Fruit fly (Drosophila melanogaster): ENCODE measurements around the gene sad.

sad gene

dm6 chr3R:11877162-11877561 lies at the start of gene sad:
TSS of gene sad (plus strand) at chr3R:11877235.
- TF ChIP-seq pan (optimal IDR thresholded peaks at IDR 0.05) (no peak), usp (GFP tag; optimal IDR thresholded peaks at IDR 0.05) (no peak), psq (optimal IDR thresholded peaks at IDR 0.05) (no peak), CG8478 (optimal IDR thresholded peaks at IDR 0.05) (no peak), Dll (optimal IDR thresholded peaks at IDR 0.05) (no peak), EcR (GFP tag; optimal IDR thresholded peaks at IDR 0.05) (no peak)

dm6 chr3R:11830757-11831586 lies 46.1 kb upstream of the sad start:
- TF ChIP-seq usp (GFP tag; optimal IDR thresholded peaks at IDR 0.05) (no peak), pan (optimal IDR thresholded peaks at IDR 0.05) (no peak), Dll (optimal IDR thresholded peaks at IDR 0.05) (no peak)

- TF ChIP-seq EcR (GFP tag; optimal IDR thresholded peaks at IDR 0.05) (no peak), Dll (optimal IDR thresholded peaks at IDR 0.05) (no peak), usp (GFP tag; optimal IDR thresholded peaks at IDR 0.05) (no peak), psq (optimal IDR thresholded peaks at IDR 0.05) (no peak), CG8478 (optimal IDR thresholded peaks at IDR 0.05) (no peak), pan (optimal IDR thresholded peaks at IDR 0.05) (no peak)
Observed at dm6 chr3R:11833406-11833805, 43.6 kb upstream of the sad start.

dm6 chr3R:11847379-11847778 lies 29.7 kb upstream of the sad start:
- no peak for TF ChIP-seq psq (optimal IDR thresholded peaks at IDR 0.05)
- no peak for TF ChIP-seq CG8478 (optimal IDR thresholded peaks at IDR 0.05)
- no peak for TF ChIP-seq Dll (optimal IDR thresholded peaks at IDR 0.05)
- TF ChIP-seq pan (optimal IDR thresholded peaks at IDR 0.05): no peak
- TF ChIP-seq EcR (GFP tag; optimal IDR thresholded peaks at IDR 0.05): no peak
- no peak for TF ChIP-seq usp (GFP tag; optimal IDR thresholded peaks at IDR 0.05)

dm6 chr3R:11849378-11850249 lies 27.4 kb upstream of the sad start:
- no peak for TF ChIP-seq Dll (optimal IDR thresholded peaks at IDR 0.05)
- TF ChIP-seq psq (optimal IDR thresholded peaks at IDR 0.05): no peak

- no peak for TF ChIP-seq CG8478 (optimal IDR thresholded peaks at IDR 0.05)
- TF ChIP-seq EcR (GFP tag; optimal IDR thresholded peaks at IDR 0.05): peak in 1 of 2 experiments; percentile 86
- TF ChIP-seq usp (GFP tag; optimal IDR thresholded peaks at IDR 0.05): no peak
- no peak for TF ChIP-seq pan (optimal IDR thresholded peaks at IDR 0.05)
- no peak for TF ChIP-seq Dll (optimal IDR thresholded peaks at IDR 0.05)
- no peak for TF ChIP-seq psq (optimal IDR thresholded peaks at IDR 0.05)
Observed at dm6 chr3R:11850917-11851897, 25.8 kb upstream of the sad start.

- TF ChIP-seq usp (GFP tag; optimal IDR thresholded peaks at IDR 0.05) (no peak), CG8478 (optimal IDR thresholded peaks at IDR 0.05) (no peak), Dll (optimal IDR thresholded peaks at IDR 0.05) (no peak), EcR (GFP tag; optimal IDR thresholded peaks at IDR 0.05) (no peak), psq (optimal IDR thresholded peaks at IDR 0.05) (no peak), pan (optimal IDR thresholded peaks at IDR 0.05) (no peak)
Observed at dm6 chr3R:11851939-11852338, 25.1 kb upstream of the sad start.

- no peak for TF ChIP-seq usp (GFP tag; optimal IDR thresholded peaks at IDR 0.05)
- no peak for TF ChIP-seq Dll (optimal IDR thresholded peaks at IDR 0.05)
- no peak for TF ChIP-seq EcR (GFP tag; optimal IDR thresholded peaks at IDR 0.05)
- TF ChIP-seq psq (optimal IDR thresholded peaks at IDR 0.05): no peak
- TF ChIP-seq pan (optimal IDR thresholded peaks at IDR 0.05): no peak
- no peak for TF ChIP-seq CG8478 (optimal IDR thresholded peaks at IDR 0.05)
Observed at dm6 chr3R:11855156-11855555, 21.9 kb upstream of the sad start.

- TF ChIP-seq usp (GFP tag; optimal IDR thresholded peaks at IDR 0.05): no peak
- TF ChIP-seq psq (optimal IDR thresholded peaks at IDR 0.05): no peak
- TF ChIP-seq EcR (GFP tag; optimal IDR thresholded peaks at IDR 0.05): no peak
- TF ChIP-seq CG8478 (optimal IDR thresholded peaks at IDR 0.05): no peak
Observed at dm6 chr3R:11856295-11856694, 20.7 kb upstream of the sad start.

dm6 chr3R:11859103-11859502 lies 17.9 kb upstream of the sad start:
- TF ChIP-seq CG8478 (optimal IDR thresholded peaks at IDR 0.05): no peak
- TF ChIP-seq psq (optimal IDR thresholded peaks at IDR 0.05): no peak
- TF ChIP-seq pan (optimal IDR thresholded peaks at IDR 0.05): no peak
- no peak for TF ChIP-seq EcR (GFP tag; optimal IDR thresholded peaks at IDR 0.05)
- no peak for TF ChIP-seq usp (GFP tag; optimal IDR thresholded peaks at IDR 0.05)
- TF ChIP-seq Dll (optimal IDR thresholded peaks at IDR 0.05): no peak

dm6 chr3R:11859534-11860254 lies 17.3 kb upstream of the sad start:
- TF ChIP-seq psq (optimal IDR thresholded peaks at IDR 0.05): no peak
- TF ChIP-seq usp (GFP tag; optimal IDR thresholded peaks at IDR 0.05): no peak
- peak; percentile 90 for TF ChIP-seq pan (optimal IDR thresholded peaks at IDR 0.05)
- no peak for TF ChIP-seq EcR (GFP tag; optimal IDR thresholded peaks at IDR 0.05)
- TF ChIP-seq CG8478 (optimal IDR thresholded peaks at IDR 0.05): no peak
- TF ChIP-seq Dll (optimal IDR thresholded peaks at IDR 0.05): no peak

Measured in whole organism.